Worm (Caenorhabditis elegans) whole organism, L2 larva: ENCODE results near the gene eftu-2.

Experiments
- ceh-16 ChIP-seq: fragments of 150-350 bp; optimal IDR thresholded peaks from 2 replicates; lab custom pipeline; 2014; ENCODE audit warnings: missing biosample characterization, missing genetic modification characterization
- dmd-4 ChIP-seq: sonication (generic microtip); optimal IDR thresholded peaks from 2 replicates; lab custom pipeline; 2017; ENCODE audit warnings: missing biosample characterization, missing genetic modification characterization
- egl-27 ChIP-seq: sonication (generic microtip); optimal IDR thresholded peaks from 3 replicates; lab custom pipeline; 2017; ENCODE audit warnings: missing biosample characterization, missing genetic modification reagents, missing genetic modification characterization
- unc-62 ChIP-seq: fragments of 150-350 bp; optimal IDR thresholded peaks from 2 replicates; lab custom pipeline; 2014; ENCODE audit warnings: missing biosample characterization, missing genetic modification reagents, missing genetic modification characterization

ce11 chrIII:5976021-5976420 is 33.3 kb upstream of the eftu-2 start:
- TF ChIP-seq unc-62, result no peak
- no peak for TF ChIP-seq dmd-4
- TF ChIP-seq ceh-16 (tag; lab: Kevin White, UChicago), result no peak
- TF ChIP-seq egl-27 (tag; lab: Kevin White, UChicago), result no peak
